Worm (Caenorhabditis elegans): Measurements from ENCODE around the gene F44F4.10.

DNA sequence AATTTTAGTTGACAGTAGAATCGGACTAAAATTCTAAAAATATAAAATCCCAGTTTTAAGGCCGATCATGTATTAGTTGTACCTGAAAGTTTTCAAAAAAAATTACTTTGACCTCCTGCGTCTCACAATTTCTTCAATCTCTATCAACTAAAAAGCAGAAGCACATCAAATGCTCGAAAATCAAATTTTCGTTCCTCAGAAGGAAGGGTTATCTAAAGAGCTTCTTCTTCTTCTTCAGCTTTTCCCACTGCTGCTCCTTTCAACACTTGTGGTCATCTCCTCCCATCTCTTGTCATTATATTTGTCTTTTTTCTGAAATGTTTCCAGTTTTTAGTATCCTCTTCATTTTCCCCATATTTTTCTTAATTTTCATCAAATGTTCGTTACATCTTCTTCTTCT, 47.7 kb upstream of the F44F4.10 start:
- no peak for TF ChIP-seq T22C8.4 (GFP tag; IDR thresholded peaks at IDR 0.05)
- TF ChIP-seq ztf-23 (GFP tag; IDR thresholded peaks at IDR 0.05): no peak
- no peak for TF ChIP-seq flt-1 (GFP tag; IDR thresholded peaks at IDR 0.05)

All from whole organism, midembryonic.